Worm (Caenorhabditis elegans): Measurements from ENCODE around the gene F56D6.9.

ce11 chrIV:3856190-3856589 is 35.9 kb upstream of the F56D6.9 start:
- no peak for TF ChIP-seq cog-1 (tag; optimal IDR thresholded peaks at IDR 0.05)
- TF ChIP-seq T22C8.4 (GFP tag; IDR thresholded peaks at IDR 0.05): no peak
- no peak for TF ChIP-seq ref-1 (GFP tag; conservative IDR thresholded peaks at IDR 0.05)
- no peak for TF ChIP-seq ztf-29 (GFP tag; IDR thresholded peaks at IDR 0.05)
- TF ChIP-seq flt-1 (GFP tag; IDR thresholded peaks at IDR 0.05): no peak
